Fruit fly (Drosophila melanogaster): ENCODE data around the gene Cht11.

Cht11 gene

DNA sequence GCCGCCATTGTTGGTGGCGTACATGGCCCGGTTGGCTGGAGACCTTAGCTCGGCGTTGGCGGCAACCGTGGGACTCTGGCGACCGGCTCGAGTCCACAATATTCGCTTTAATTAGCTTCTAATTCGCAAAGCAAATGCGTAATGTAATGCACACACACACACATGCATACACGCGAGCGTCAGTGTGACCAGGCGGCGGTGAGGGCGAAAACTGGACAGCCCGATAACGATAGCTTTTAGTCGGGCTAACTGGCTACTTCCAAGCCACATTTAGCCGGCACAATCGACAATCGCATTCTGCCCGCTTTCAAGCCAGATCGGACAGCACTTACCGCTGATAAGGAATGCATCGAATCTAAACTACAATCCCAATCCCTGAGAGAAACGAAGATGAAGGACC, 28.6 kb downstream of the Cht11 start, which contains the start of the genes Nf-YC and xit (continued):
- TF ChIP-seq prd (optimal IDR thresholded peaks at IDR 0.05) (no peak), prd (GFP tag; IDR thresholded peaks at IDR 0.05) (0 out of 3 replicates have a peak, but pooled peaks have one; percentile 17), Atf-2 (GFP tag; optimal IDR thresholded peaks at IDR 0.05) (no peak), mam (GFP tag; optimal IDR thresholded peaks at IDR 0.05) (peak; percentile 33), phol (tag; optimal IDR thresholded peaks at IDR 0.05) (peak; percentile 19), Ada2b (GFP tag; IDR thresholded peaks at IDR 0.05) (no peak), amos (GFP tag; IDR thresholded peaks at IDR 0.05; ENCODE audit: partially characterized antibody) (peak; percentile 68), Dp (GFP tag; optimal IDR thresholded peaks at IDR 0.05) (peak; percentile 57), Ets97D (GFP tag; optimal IDR thresholded peaks at IDR 0.05) (peak; percentile 40), CG9932 (GFP tag; IDR thresholded peaks at IDR 0.05) (peak; percentile 69), nerfin-2 (GFP tag; IDR thresholded peaks at IDR 0.05; ENCODE audit: partially characterized antibody) (peak; percentile 39; the same call in 1 of the 2 replicates), tna (GFP tag; IDR thresholded peaks at IDR 0.05; ENCODE audit: partially characterized antibody) (peak; percentile 54; the same call in 1 of the 2 replicates), gfzf (GFP tag; optimal IDR thresholded peaks at IDR 0.05) (peak; percentile 80), Lim3 (GFP tag; IDR thresholded peaks at IDR 0.05) (no peak)

DNA sequence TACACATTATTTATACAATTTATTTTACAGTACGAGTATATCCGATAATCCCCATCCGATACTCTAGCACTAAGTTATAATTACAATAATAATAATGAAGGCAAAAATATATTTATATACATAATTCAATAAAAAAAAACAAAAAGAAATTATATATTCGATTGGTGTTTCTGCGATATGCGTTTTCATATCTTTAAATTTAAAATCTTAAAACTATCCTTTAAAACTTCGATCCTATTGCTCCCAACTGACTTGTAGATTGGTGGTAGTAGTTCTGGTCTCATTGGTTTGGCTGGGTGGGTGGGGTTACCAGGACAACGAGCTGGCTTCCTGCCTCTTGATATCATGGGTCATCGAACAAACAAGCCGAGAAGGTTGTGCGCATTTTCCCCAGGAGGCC, 35.6 kb downstream of the Cht11 start, which contains the start of gene iav:
Gene iav (plus strand): TSS at position 301 of the 400 bp plus-strand sequence.
- no peak for TF ChIP-seq CG6791 (GFP tag; IDR thresholded peaks at IDR 0.05; ENCODE audit: partially characterized antibody)
- TF ChIP-seq Meics (GFP tag; optimal IDR thresholded peaks at IDR 0.05), result no peak
- TF ChIP-seq CG3995 (GFP tag; optimal IDR thresholded peaks at IDR 0.05), result no peak
- no peak for TF ChIP-seq CG11247 (GFP tag; IDR thresholded peaks at IDR 0.05)
- no peak for TF ChIP-seq so (GFP tag; IDR thresholded peaks at IDR 0.05)
- TF ChIP-seq Spps (tag; optimal IDR thresholded peaks at IDR 0.05), result no peak
- no peak for TF ChIP-seq esg (GFP tag; conservative IDR thresholded peaks at IDR 0.05)

DNA sequence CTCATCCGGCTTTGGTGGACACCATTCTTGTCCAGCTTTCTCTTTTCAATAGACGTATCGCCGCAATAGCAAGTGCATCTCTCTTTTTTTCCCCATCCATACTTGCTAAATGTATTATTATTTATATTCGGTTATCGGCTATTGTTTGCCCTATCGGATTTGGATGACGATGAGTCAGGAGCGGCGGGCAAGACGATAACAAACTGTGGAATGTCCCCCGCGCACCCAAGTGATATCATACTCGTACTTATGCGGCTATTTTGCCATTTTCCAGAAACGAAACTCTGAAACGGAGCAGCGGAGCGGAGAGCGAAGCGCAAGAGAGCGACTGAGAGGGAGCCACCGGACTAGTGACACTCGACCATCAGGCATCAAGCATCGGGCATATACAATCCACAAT, 43.9 kb downstream of the Cht11 start:
- TF ChIP-seq Trl (optimal IDR thresholded peaks at IDR 0.05) (peak; percentile 28 to 41), Trl (GFP tag; optimal IDR thresholded peaks at IDR 0.05) (no peak), sisA (GFP tag; IDR thresholded peaks at IDR 0.05) (no peak), sd (tag; optimal IDR thresholded peaks at IDR 0.05) (peak; percentile 98), Tbp (GFP tag; optimal IDR thresholded peaks at IDR 0.05) (no peak), kay (GFP tag; optimal IDR thresholded peaks at IDR 0.05) (peak; percentile 50), sug (tag; optimal IDR thresholded peaks at IDR 0.05) (peak; percentile 89)

dm6 chrX:6804485-6805295, 44.6 kb downstream of the Cht11 start:
- no peak for TF ChIP-seq amos (GFP tag; IDR thresholded peaks at IDR 0.05; ENCODE audit: partially characterized antibody)
- TF ChIP-seq crol (GFP tag; IDR thresholded peaks at IDR 0.05), result peak; percentile 47; the same call in 1 of the 2 replicates
- peak; percentile 55 for TF ChIP-seq Asciz (GFP tag; optimal IDR thresholded peaks at IDR 0.05)
- TF ChIP-seq kay (GFP tag; optimal IDR thresholded peaks at IDR 0.05), result peak; percentile 5
- peak; percentile 39 for TF ChIP-seq CG5180 (GFP tag; optimal IDR thresholded peaks at IDR 0.05)
- TF ChIP-seq sens (GFP tag), result peak; percentile 98
- peak; percentile 95 for TF ChIP-seq lbe (GFP tag; optimal IDR thresholded peaks at IDR 0.05)
- peak; percentile 7 for TF ChIP-seq CG3065 (GFP tag; optimal IDR thresholded peaks at IDR 0.05)
- peak; percentile 86 for TF ChIP-seq H15 (GFP tag; IDR thresholded peaks at IDR 0.05)
- peak; percentile 70 for TF ChIP-seq CG13424 (tag; optimal IDR thresholded peaks at IDR 0.05)
- peak; percentile 33 for TF ChIP-seq vfl (GFP tag; optimal IDR thresholded peaks at IDR 0.05)
- no peak for TF ChIP-seq CG10543 (GFP tag; optimal IDR thresholded peaks at IDR 0.05)
- TF ChIP-seq dmrt11E (tag; optimal IDR thresholded peaks at IDR 0.05), result peak; percentile 77
- peak; percentile 68 for TF ChIP-seq CG12219 (GFP tag; optimal IDR thresholded peaks at IDR 0.05)
- TF ChIP-seq Fer1 (GFP tag; optimal IDR thresholded peaks at IDR 0.05), result peak; percentile 65
- TF ChIP-seq tx (GFP tag; optimal IDR thresholded peaks at IDR 0.05), result peak; percentile 42
- TF ChIP-seq CG15011 (GFP tag; optimal IDR thresholded peaks at IDR 0.05), result no peak
- TF ChIP-seq ranshi (GFP tag; IDR thresholded peaks at IDR 0.05), result peak; percentile 89
- peak; percentile 28 for TF ChIP-seq CG1647 (GFP tag; optimal IDR thresholded peaks at IDR 0.05)
- TF ChIP-seq CG11695 (GFP tag; IDR thresholded peaks at IDR 0.05), result peak; percentile 79
